Fruit fly (Drosophila melanogaster) whole organism, embryonic: Measurements from ENCODE around the gene CCHa1.
A peak's percentile ranks its signal among the peaks of the same experiment; 100 is the strongest.

Source experiments
- CG10321 ChIP-seq: fragments of 200-800 bp; sonication (Bioruptor generic); IDR thresholded peaks from 2 replicates; pipeline ENCODE4 v1.3.6; 2022; ENCODE audit warnings: missing biosample characterization, missing genetic modification characterization
- CG11247 ChIP-seq: fragments of 200-800 bp; sonication (Bioruptor generic); IDR thresholded peaks from 2 replicates; pipeline ENCODE4 v1.3.6; 2022; ENCODE audit warnings: missing biosample characterization, missing genetic modification characterization
- CG12236 ChIP-seq: fragments of 200-800 bp; sonication (Bioruptor generic); optimal IDR thresholded peaks from 2 replicates; lab custom pipeline; 2016; ENCODE audit warnings: missing biosample characterization, missing genetic modification characterization
- CG12659 ChIP-seq: fragments of 200-800 bp; sonication (Bioruptor generic); optimal IDR thresholded peaks from 3 replicates; lab custom pipeline; 2017; ENCODE audit warnings: mild to moderate bottlenecking, missing biosample characterization, missing genetic modification reagents, missing genetic modification characterization
- CG13775 ChIP-seq: fragments of 200-800 bp; sonication (Bioruptor generic); optimal IDR thresholded peaks from 3 replicates; lab custom pipeline; 2017; ENCODE audit warnings: missing biosample characterization, mild to moderate bottlenecking, missing genetic modification characterization
- CG14860 ChIP-seq: fragments of 200-800 bp; sonication (Bioruptor generic); IDR thresholded peaks from 3 replicates; pipeline ENCODE4 v1.3.6; 2022; ENCODE audit warnings: missing biosample characterization, missing genetic modification characterization; ENCODE audit not compliant: partially characterized antibody
- CG14965 ChIP-seq: fragments of 200-800 bp; sonication (Bioruptor generic); optimal IDR thresholded peaks from 2 replicates; lab custom pipeline; 2016; ENCODE audit warnings: missing biosample characterization, missing genetic modification characterization, borderline replicate concordance
- CG15011 ChIP-seq: fragments of 200-800 bp; sonication (Bioruptor generic); optimal IDR thresholded peaks from 3 replicates; lab custom pipeline; 2018; ENCODE audit warnings: missing biosample characterization, mild to moderate bottlenecking, missing genetic modification characterization
- CG15479 ChIP-seq: fragments of 200-800 bp; sonication (Bioruptor generic); optimal IDR thresholded peaks from 3 replicates; lab custom pipeline; 2019; ENCODE audit warnings: missing biosample characterization, mild to moderate bottlenecking, missing genetic modification characterization, moderate library complexity
- CG17361 ChIP-seq: fragments of 200-800 bp; sonication (Bioruptor generic); IDR thresholded peaks from 3 replicates; pipeline ENCODE4 v1.3.6; 2022; ENCODE audit warnings: missing biosample characterization, missing genetic modification characterization
- CG17802 ChIP-seq: fragments of 200-800 bp; sonication (Bioruptor generic); optimal IDR thresholded peaks from 2 replicates; lab custom pipeline; 2018; ENCODE audit warnings: missing biosample characterization, mild to moderate bottlenecking, missing genetic modification characterization, moderate library complexity
- CG17829 ChIP-seq: fragments of 200-800 bp; optimal IDR thresholded peaks from 2 replicates; lab custom pipeline; 2019; ENCODE audit warnings: missing biosample characterization, mild to moderate bottlenecking, missing genetic modification characterization, moderate library complexity
- CG18599 ChIP-seq: fragments of 200-800 bp; sonication (Bioruptor generic); optimal IDR thresholded peaks from 3 replicates; lab custom pipeline; 2017; ENCODE audit warnings: missing biosample characterization, missing genetic modification characterization, mild to moderate bottlenecking, moderate library complexity, missing genetic modification reagents
- CG2199 ChIP-seq: fragments of 200-800 bp; sonication (Bioruptor generic); IDR thresholded peaks from 3 replicates; pipeline ENCODE4 v1.3.6; 2022; ENCODE audit warnings: missing biosample characterization, missing genetic modification characterization
- CG3065 ChIP-seq: fragments of 200-800 bp; sonication (Bioruptor generic); optimal IDR thresholded peaks from 2 replicates; lab custom pipeline; 2016; ENCODE audit warnings: missing biosample characterization, missing genetic modification characterization
- CG3838 ChIP-seq: fragments of 200-800 bp; sonication (Bioruptor generic); optimal IDR thresholded peaks from 3 replicates; lab custom pipeline; 2016; ENCODE audit warnings: missing biosample characterization, missing genetic modification characterization
- CG4360 ChIP-seq: fragments of 200-800 bp; sonication (Bioruptor generic); IDR thresholded peaks from 2 replicates; pipeline ENCODE4 v1.3.6; 2022; ENCODE audit warnings: missing biosample characterization, missing genetic modification characterization
- CG7271 ChIP-seq: fragments of 200-800 bp; sonication (Bioruptor generic); optimal IDR thresholded peaks from 2 replicates; lab custom pipeline; 2018; ENCODE audit warnings: missing biosample characterization, mild to moderate bottlenecking, missing genetic modification characterization, moderate library complexity
- CG7745 ChIP-seq: fragments of 200-800 bp; sonication (Bioruptor generic); optimal IDR thresholded peaks from 2 replicates; lab custom pipeline; 2018; ENCODE audit warnings: missing biosample characterization, mild to moderate bottlenecking, missing genetic modification characterization, moderate library complexity
- CTCF ChIP-seq: fragments of 200-800 bp; sonication (Bioruptor generic); optimal IDR thresholded peaks from 2 replicates; lab custom pipeline; 2017; ENCODE audit warnings: missing biosample characterization, mild to moderate bottlenecking, missing genetic modification characterization, moderate library complexity
- Dll ChIP-seq: fragments of 200-800 bp; sonication (Bioruptor generic); IDR thresholded peaks from 4 replicates; pipeline ENCODE4 v1.3.6; 2022; ENCODE audit warnings: missing biosample characterization, missing genetic modification characterization; ENCODE audit not compliant: partially characterized antibody
- Dp ChIP-seq: fragments of 200-800 bp; sonication (Bioruptor generic); optimal IDR thresholded peaks from 2 replicates; lab custom pipeline; 2018; ENCODE audit warnings: missing biosample characterization, mild to moderate bottlenecking, missing genetic modification characterization, moderate library complexity
- Eip74EF ChIP-seq, 2 experiments: fragments of 200-800 bp in 1 of 2; fragments of >200 bp in 1 of 2; sonication (Bioruptor generic) in 1 of 2; optimal IDR thresholded peaks; 2 replicates each; lab custom pipeline; 2017 to 2019; ENCODE audit warnings: missing biosample characterization in 2 of 2, missing genetic modification characterization in 2 of 2, mild to moderate bottlenecking in 1 of 2, moderate library complexity in 1 of 2
- Kr ChIP-seq: fragments of 200-800 bp; sonication (Bioruptor generic); optimal IDR thresholded peaks from 2 replicates; lab custom pipeline; 2017; ENCODE audit warnings: missing biosample characterization, mild to moderate bottlenecking, missing genetic modification characterization
- Mes4 ChIP-seq: fragments of 200-800 bp; sonication (Bioruptor generic); optimal IDR thresholded peaks from 2 replicates; lab custom pipeline; 2016; ENCODE audit warnings: missing biosample characterization, missing genetic modification characterization
- Myb ChIP-seq: fragments of 200-800 bp; sonication (Bioruptor generic); optimal IDR thresholded peaks from 2 replicates; lab custom pipeline; 2016; ENCODE audit warnings: missing biosample characterization, missing genetic modification characterization
- Nf-YA ChIP-seq: fragments of 200-800 bp; sonication (Bioruptor generic); IDR thresholded peaks from 2 replicates; pipeline ENCODE4 v1.3.6; 2022; ENCODE audit warnings: missing biosample characterization, missing genetic modification characterization
- Scr ChIP-seq: fragments of 200-800 bp; sonication (Bioruptor generic); IDR thresholded peaks from 2 replicates; pipeline ENCODE4 v1.3.6; 2022; ENCODE audit warnings: missing biosample characterization, missing genetic modification characterization; ENCODE audit not compliant: partially characterized antibody
- Side ChIP-seq: fragments of 200-800 bp; sonication (Bioruptor generic); optimal IDR thresholded peaks from 2 replicates; lab custom pipeline; 2016; ENCODE audit warnings: missing biosample characterization, missing genetic modification characterization
- Trl ChIP-seq, 3 experiments: fragments of >200 bp in 2 of 3; fragments of 200-800 bp in 1 of 3; sonication (Bioruptor generic) in 1 of 3; optimal IDR thresholded peaks; 2 replicates in 1 of 3; 3 replicates in 2 of 3; lab custom pipeline; 2016 to 2017; ENCODE audit warnings: missing biosample characterization in 1 of 3, missing genetic modification characterization in 1 of 3
- YL-1 ChIP-seq: fragments of 200-800 bp; sonication (Bioruptor generic); optimal IDR thresholded peaks from 3 replicates; lab custom pipeline; 2017; ENCODE audit warnings: missing biosample characterization, mild to moderate bottlenecking, missing genetic modification characterization
- al ChIP-seq: fragments of 200-800 bp; sonication (Bioruptor generic); IDR thresholded peaks from 2 replicates; pipeline ENCODE4 v1.3.6; 2022; ENCODE audit warnings: missing biosample characterization, missing genetic modification characterization
- ato ChIP-seq: fragments of 200-800 bp; sonication (Bioruptor generic); IDR thresholded peaks from 2 replicates; pipeline ENCODE4 v1.3.6; 2022; ENCODE audit warnings: missing biosample characterization, missing genetic modification characterization; ENCODE audit not compliant: partially characterized antibody
- chif ChIP-seq, 2 experiments: fragments of 200-800 bp; sonication (Bioruptor generic); optimal IDR thresholded peaks; 3 replicates each; lab custom pipeline; 2016; ENCODE audit warnings: missing biosample characterization in 2 of 2, missing genetic modification characterization in 2 of 2
- disco-r ChIP-seq: fragments of 200-800 bp; sonication (Bioruptor generic); optimal IDR thresholded peaks from 2 replicates; lab custom pipeline; 2016; ENCODE audit warnings: missing biosample characterization, missing genetic modification characterization
- en ChIP-seq: fragments of 200-800 bp; sonication (Bioruptor generic); optimal IDR thresholded peaks from 2 replicates; lab custom pipeline; 2016; ENCODE audit warnings: missing biosample characterization, missing genetic modification characterization
- ewg ChIP-seq: fragments of 200-800 bp; sonication (Bioruptor generic); optimal IDR thresholded peaks from 3 replicates; lab custom pipeline; 2017; ENCODE audit warnings: mild to moderate bottlenecking, missing biosample characterization, missing genetic modification reagents, missing genetic modification characterization
- exex ChIP-seq: fragments of 200-800 bp; sonication (Bioruptor generic); optimal IDR thresholded peaks from 4 replicates; lab custom pipeline; 2018; ENCODE audit warnings: missing biosample characterization, mild to moderate bottlenecking, missing genetic modification characterization, moderate library complexity
- fd96Cb ChIP-seq: fragments of 200-800 bp; sonication (Bioruptor generic); optimal IDR thresholded peaks from 2 replicates; lab custom pipeline; 2018; ENCODE audit warnings: missing biosample characterization, mild to moderate bottlenecking, missing genetic modification characterization, moderate library complexity
- hkb ChIP-seq, 2 experiments: fragments of 200-800 bp in 1 of 2; fragments of >200 bp in 1 of 2; sonication (Bioruptor generic) in 1 of 2; IDR thresholded peaks in 1 of 2; optimal IDR thresholded peaks in 1 of 2; 2 replicates each; pipeline versions ENCODE4 v1.3.6 to Lab custom; 2017 to 2022; ENCODE audit warnings: missing biosample characterization in 1 of 2, missing genetic modification characterization in 1 of 2
- hth ChIP-seq: fragments of >200 bp; optimal IDR thresholded peaks from 2 replicates; lab custom pipeline; 2017; ENCODE audit warnings: inconsistent platforms
- pb ChIP-seq: fragments of 200-800 bp; sonication (Bioruptor generic); optimal IDR thresholded peaks from 3 replicates; lab custom pipeline; 2016; ENCODE audit warnings: missing biosample characterization, missing genetic modification characterization
- pzg ChIP-seq: fragments of 200-800 bp; sonication (Bioruptor generic); optimal IDR thresholded peaks from 3 replicates; lab custom pipeline; 2018; ENCODE audit warnings: missing biosample characterization, mild to moderate bottlenecking, missing genetic modification characterization, moderate library complexity
- so ChIP-seq: fragments of 200-800 bp; sonication (Bioruptor generic); IDR thresholded peaks from 3 replicates; pipeline ENCODE4 v1.3.6; 2022; ENCODE audit warnings: missing biosample characterization, missing genetic modification characterization
- sob ChIP-seq: fragments of 200-800 bp; sonication (Bioruptor generic); IDR thresholded peaks from 2 replicates; pipeline ENCODE4 v1.3.6; 2022; ENCODE audit warnings: missing biosample characterization, missing genetic modification characterization
- stwl ChIP-seq: fragments of 200-800 bp; sonication (Bioruptor generic); optimal IDR thresholded peaks from 3 replicates; lab custom pipeline; 2018; ENCODE audit warnings: missing biosample characterization, mild to moderate bottlenecking, missing genetic modification characterization, moderate library complexity
- tio ChIP-seq: fragments of 200-800 bp; sonication (Bioruptor generic); optimal IDR thresholded peaks from 2 replicates; lab custom pipeline; 2017; ENCODE audit warnings: missing biosample characterization, missing genetic modification characterization, inconsistent platforms
- ttk ChIP-seq: fragments of 200-800 bp; sonication (Bioruptor generic); IDR thresholded peaks from 2 replicates; pipeline ENCODE4 v2.1.2; 2022; ENCODE audit warnings: missing biosample characterization, missing genetic modification characterization
- yki ChIP-seq: fragments of >200 bp; optimal IDR thresholded peaks from 3 replicates; lab custom pipeline; 2018

The CCHa1 gene

dm6 chr3R:14053037-14053808, 43.4 kb downstream of the CCHa1 start (continued):
- TF ChIP-seq Kr (GFP tag; lab: Kevin White, UChicago) (no peak), ato (GFP tag; lab: Robert Waterston, UW) (no peak), CG4360 (GFP tag; lab: Robert Waterston, UW) (peak; percentile 74), yki (lab: Kevin White, UChicago) (no peak), Side (GFP tag; lab: Kevin White, UChicago) (peak; percentile 43), CG2199 (peak; percentile 97), CG13775 (peak; percentile 96), tio (GFP tag; lab: Kevin White, UChicago) (peak; percentile 92), CG17361 (GFP tag; lab: Robert Waterston, UW) (peak; percentile 94), Scr (GFP tag; lab: Robert Waterston, UW) (no peak), CG3065 (GFP tag; lab: Kevin White, UChicago) (peak; percentile 88), pb (GFP tag; lab: Kevin White, UChicago) (peak; percentile 12), hth (no peak), CG14965 (GFP tag; lab: Kevin White, UChicago) (no peak), CG12659 (GFP tag; lab: Kevin White, UChicago) (peak; percentile 98), fd96Cb (tag; lab: Kevin White, UChicago) (peak; percentile 96), CG15011 (GFP tag; lab: Kevin White, UChicago) (peak; percentile 95), Trl (optimal IDR thresholded peaks at IDR 0.05; lab: Kevin White, UChicago) (no peak), Trl (GFP tag; optimal IDR thresholded peaks at IDR 0.05; lab: Kevin White, UChicago) (peak; percentile 72), stwl (tag; lab: Kevin White, UChicago) (no peak), Dp (GFP tag; lab: Kevin White, UChicago) (peak; percentile 15), CG10321 (GFP tag; lab: Robert Waterston, UW) (peak; percentile 82), hkb (optimal IDR thresholded peaks at IDR 0.05; lab: Kevin White, UChicago) (no peak), hkb (GFP tag; IDR thresholded peaks at IDR 0.05; lab: Robert Waterston, UW) (peak; percentile 97), YL-1 (GFP tag; lab: Kevin White, UChicago) (peak; percentile 85), Myb (GFP tag; lab: Kevin White, UChicago) (peak; percentile 50), CG3838 (GFP tag; lab: Kevin White, UChicago) (peak; percentile 81), CG7745 (tag; lab: Kevin White, UChicago) (no peak), so (peak; percentile 98), CG12236 (GFP tag; lab: Kevin White, UChicago) (no peak), CG18599 (GFP tag; lab: Kevin White, UChicago) (peak; percentile 99), CG11247 (GFP tag; lab: Robert Waterston, UW) (peak; percentile 98), chif (GFP tag; optimal IDR thresholded peaks at IDR 0.05; lab: Kevin White, UChicago) (peak; percentile 72 to 80), Nf-YA (GFP tag; lab: Robert Waterston, UW) (peak; percentile 93), CG15479 (GFP tag; lab: Kevin White, UChicago) (no peak), Dll (GFP tag; lab: Robert Waterston, UW) (no peak), ttk (peak; percentile 97), CG17829 (peak; percentile 95), al (GFP tag; lab: Robert Waterston, UW) (peak; percentile 99), ewg (GFP tag; lab: Kevin White, UChicago) (peak; percentile 95), pzg (peak; percentile 27), CG7271 (tag; lab: Kevin White, UChicago) (peak; percentile 79), exex (tag; lab: Kevin White, UChicago) (peak; percentile 86), CTCF (GFP tag; lab: Kevin White, UChicago) (peak; percentile 70), en (no peak), disco-r (no peak), CG17802 (tag; lab: Kevin White, UChicago) (peak; percentile 76), CG14860 (GFP tag; lab: Robert Waterston, UW) (no peak), Eip74EF (GFP tag; optimal IDR thresholded peaks at IDR 0.05; lab: Kevin White, UChicago) (peak in 1 of 2 experiments; percentile 96), sob (GFP tag; lab: Robert Waterston, UW) (peak; percentile 98), Mes4 (GFP tag; lab: Kevin White, UChicago) (peak; percentile 38)
